Fruit fly (Drosophila melanogaster): ENCODE data around the gene CG34277.

- no peak for TF ChIP-seq CG16779 (tag; optimal IDR thresholded peaks at IDR 0.05)
- peak; percentile 35 for TF ChIP-seq Sox102F (GFP tag; optimal IDR thresholded peaks at IDR 0.05)
- TF ChIP-seq pdm3 (GFP tag; optimal IDR thresholded peaks at IDR 0.05): peak; percentile 41
- no peak for TF ChIP-seq Gug (GFP tag; IDR thresholded peaks at IDR 0.05)
Observed at dm6 chr3R:5323741-5324538, 45.4 kb upstream of the CG34277 start.

All from whole organism, prepupa.